Fruit fly (Drosophila melanogaster): ENCODE data around the gene RpL7-like.

RpL7-like gene

dm6 chr2L:12026458-12027431 lies 29.4 kb upstream of the RpL7-like start:
- peak; percentile 51 for TF ChIP-seq noc (tag; optimal IDR thresholded peaks at IDR 0.05)

- no peak for TF ChIP-seq noc (tag; optimal IDR thresholded peaks at IDR 0.05)
Measured at dm6 chr2L:12027435-12027834, 28.7 kb upstream of the RpL7-like start, which contains the start of gene dmGlut. Gene dmGlut (plus strand): TSS chr2L:12027438.

- TF ChIP-seq noc (tag; optimal IDR thresholded peaks at IDR 0.05): no peak
Measured at dm6 chr2L:12028102-12028501, 28.0 kb upstream of the RpL7-like start.

- TF ChIP-seq noc (tag; optimal IDR thresholded peaks at IDR 0.05): no peak
Measured at dm6 chr2L:12028808-12029207, 27.3 kb upstream of the RpL7-like start.

- peak; percentile 89 for TF ChIP-seq noc (tag; optimal IDR thresholded peaks at IDR 0.05)
Measured at dm6 chr2L:12029594-12030197, 26.4 kb upstream of the RpL7-like start.

dm6 chr2L:12030552-12031131 lies 25.5 kb upstream of the RpL7-like start:
- TF ChIP-seq noc (tag; optimal IDR thresholded peaks at IDR 0.05): peak; percentile 79

- TF ChIP-seq noc (tag; optimal IDR thresholded peaks at IDR 0.05): no peak
Measured at dm6 chr2L:12033890-12034289, 22.2 kb upstream of the RpL7-like start, which contains the start of gene CG18788. Gene CG18788 (plus strand): TSS chr2L:12034190.

- no peak for TF ChIP-seq noc (tag; optimal IDR thresholded peaks at IDR 0.05)
Measured at dm6 chr2L:12038177-12038581, 17.9 kb upstream of the RpL7-like start, which contains the start of gene Tom70. Gene Tom70 (minus strand): TSS chr2L:12038511.

- no peak for TF ChIP-seq noc (tag; optimal IDR thresholded peaks at IDR 0.05)
Measured at dm6 chr2L:12040510-12040909, 15.6 kb upstream of the RpL7-like start, which contains the start of gene CG6766. Gene CG6766 (minus strand): TSS chr2L:12040689.

- TF ChIP-seq noc (tag; optimal IDR thresholded peaks at IDR 0.05): peak; percentile 84
Measured at dm6 chr2L:12044613-12045350, 11.3 kb upstream of the RpL7-like start, which contains the start of gene CG6785. Gene CG6785 (minus strand): TSS chr2L:12045200.

dm6 chr2L:12045578-12045940 lies 10.6 kb upstream of the RpL7-like start:
- no peak for TF ChIP-seq noc (tag; optimal IDR thresholded peaks at IDR 0.05)

dm6 chr2L:12045941-12046855 lies 9.9 kb upstream of the RpL7-like start, which contains the start of gene CG6770:
Gene CG6770 (minus strand): TSS chr2L:12046118.
- TF ChIP-seq noc (tag; optimal IDR thresholded peaks at IDR 0.05): peak; percentile 87

dm6 chr2L:12046856-12047230 lies 9.3 kb upstream of the RpL7-like start:
- peak; percentile 50 for TF ChIP-seq noc (tag; optimal IDR thresholded peaks at IDR 0.05)

dm6 chr2L:12048723-12049122 lies 7.4 kb upstream of the RpL7-like start, which contains the start of gene Plzf:
Gene Plzf (minus strand): TSS chr2L:12048918.
- TF ChIP-seq noc (tag; optimal IDR thresholded peaks at IDR 0.05): no peak
